Fruit fly (Drosophila melanogaster): ENCODE results near the gene CG1958.
A peak's percentile ranks its signal among the peaks of the same experiment; 100 is the strongest.

The CG1958 gene

DNA sequence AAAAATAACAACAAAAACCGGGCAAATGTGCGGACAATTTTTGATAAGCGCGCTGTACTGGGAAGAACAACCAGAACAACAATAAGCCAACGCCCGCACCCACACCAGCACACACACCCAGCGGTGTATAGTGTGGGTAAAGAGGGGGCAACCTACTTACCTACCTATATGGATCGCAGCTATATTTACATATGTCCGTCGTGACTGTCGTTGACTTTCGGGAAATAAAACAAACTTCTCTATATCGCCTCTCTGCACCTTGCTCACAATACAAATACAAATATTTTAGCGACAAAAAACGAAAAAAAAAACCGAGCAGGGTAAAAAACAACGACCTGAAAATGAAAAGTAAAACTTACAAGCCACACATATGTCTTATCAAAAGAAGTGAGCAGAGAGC, 39.4 kb upstream of the CG1958 start (continued):
- TF ChIP-seq dmrt99B (tag; optimal IDR thresholded peaks at IDR 0.05), result no peak
- no peak for TF ChIP-seq CG30431 (GFP tag; optimal IDR thresholded peaks at IDR 0.05)
- TF ChIP-seq twi (tag; optimal IDR thresholded peaks at IDR 0.05), result no peak
- TF ChIP-seq zen2 (GFP tag; IDR thresholded peaks at IDR 0.05; ENCODE audit: partially characterized antibody), result no peak
- peak; percentile 45; the same call in 1 of the 2 replicates for TF ChIP-seq CG4360 (GFP tag; IDR thresholded peaks at IDR 0.05)
- TF ChIP-seq sisA (GFP tag; IDR thresholded peaks at IDR 0.05), result no peak
- TF ChIP-seq Trl (optimal IDR thresholded peaks at IDR 0.05), result no peak
- TF ChIP-seq Trl (GFP tag; optimal IDR thresholded peaks at IDR 0.05), result peak; percentile 10
- TF ChIP-seq CG11696 (GFP tag; IDR thresholded peaks at IDR 0.05), result no peak
- peak; percentile 39 for TF ChIP-seq CG2678 (tag; optimal IDR thresholded peaks at IDR 0.05)
- no peak for TF ChIP-seq CG4424 (GFP tag; optimal IDR thresholded peaks at IDR 0.05)
- no peak for TF ChIP-seq Mes4 (GFP tag; optimal IDR thresholded peaks at IDR 0.05)
- no peak for TF ChIP-seq CG2116 (GFP tag; optimal IDR thresholded peaks at IDR 0.05)
- 0 out of 3 replicates have a peak, but pooled peaks have one; percentile 8 for TF ChIP-seq CG17361 (GFP tag; IDR thresholded peaks at IDR 0.05)
- TF ChIP-seq trem (tag; optimal IDR thresholded peaks at IDR 0.05), result no peak
- TF ChIP-seq E2f2 (GFP tag; IDR thresholded peaks at IDR 0.05), result no peak
- no peak for TF ChIP-seq CG10959 (GFP tag; IDR thresholded peaks at IDR 0.05)
- TF ChIP-seq CG8765 (GFP tag; IDR thresholded peaks at IDR 0.05), result no peak
- TF ChIP-seq CG2875 (GFP tag; optimal IDR thresholded peaks at IDR 0.05), result peak; percentile 45
- TF ChIP-seq CG6689 (GFP tag; IDR thresholded peaks at IDR 0.05), result no peak
- TF ChIP-seq H2.0 (GFP tag; IDR thresholded peaks at IDR 0.05), result no peak
- TF ChIP-seq Six4 (GFP tag; optimal IDR thresholded peaks at IDR 0.05), result no peak
- no peak for TF ChIP-seq CG13287 (GFP tag; IDR thresholded peaks at IDR 0.05; ENCODE audit: partially characterized antibody)
- TF ChIP-seq CTCF (GFP tag; optimal IDR thresholded peaks at IDR 0.05), result no peak
- TF ChIP-seq CG16863 (GFP tag; optimal IDR thresholded peaks at IDR 0.05), result no peak
- TF ChIP-seq C15 (GFP tag; IDR thresholded peaks at IDR 0.05), result no peak
- no peak for TF ChIP-seq Atf3 (GFP tag; optimal IDR thresholded peaks at IDR 0.05)
- TF ChIP-seq run (tag; optimal IDR thresholded peaks at IDR 0.05), result no peak
- TF ChIP-seq ERR (GFP tag; optimal IDR thresholded peaks at IDR 0.05), result no peak
- no peak for TF ChIP-seq NC2α (GFP tag; optimal IDR thresholded peaks at IDR 0.05)
- no peak for TF ChIP-seq ham (GFP tag; IDR thresholded peaks at IDR 0.05)
- no peak for TF ChIP-seq dimm (GFP tag; IDR thresholded peaks at IDR 0.05)
- peak; percentile 52 for TF ChIP-seq Hmr (GFP tag; optimal IDR thresholded peaks at IDR 0.05)
- TF ChIP-seq CG14014 (GFP tag; IDR thresholded peaks at IDR 0.05), result peak; percentile 38; the same call in 1 of the 2 replicates
- no peak for TF ChIP-seq CG7839 (tag; optimal IDR thresholded peaks at IDR 0.05)
- no peak for TF ChIP-seq ato (GFP tag; IDR thresholded peaks at IDR 0.05; ENCODE audit: partially characterized antibody)
- TF ChIP-seq Vsx1 (GFP tag; optimal IDR thresholded peaks at IDR 0.05), result peak; percentile 13
- TF ChIP-seq gem (tag; optimal IDR thresholded peaks at IDR 0.05), result peak; percentile 18
- no peak for TF ChIP-seq bcd (GFP tag; optimal IDR thresholded peaks at IDR 0.05)
- no peak for TF ChIP-seq E2f1 (GFP tag; IDR thresholded peaks at IDR 0.05)
- TF ChIP-seq CG2120 (GFP tag; optimal IDR thresholded peaks at IDR 0.05), result no peak
- peak; percentile 4 for TF ChIP-seq CoRest (tag; optimal IDR thresholded peaks at IDR 0.05)
- no peak for TF ChIP-seq croc (GFP tag; conservative IDR thresholded peaks at IDR 0.05)
- TF ChIP-seq emc (GFP tag; optimal IDR thresholded peaks at IDR 0.05), result no peak
- no peak for TF ChIP-seq z (GFP tag; IDR thresholded peaks at IDR 0.05)
- no peak for TF ChIP-seq trh (GFP tag; optimal IDR thresholded peaks at IDR 0.05)
- no peak for TF ChIP-seq crol (GFP tag; IDR thresholded peaks at IDR 0.05)
- TF ChIP-seq ssp (GFP tag; IDR thresholded peaks at IDR 0.05), result no peak
- TF ChIP-seq D19A (tag; optimal IDR thresholded peaks at IDR 0.05), result no peak
- 0 out of 2 replicates have a peak, but pooled peaks have one; percentile 24 for TF ChIP-seq onecut (GFP tag; IDR thresholded peaks at IDR 0.05)
- TF ChIP-seq kni (GFP tag; optimal IDR thresholded peaks at IDR 0.05), result peak; percentile 54
- TF ChIP-seq Awh (GFP tag; IDR thresholded peaks at IDR 0.05), result no peak
- no peak for TF ChIP-seq CG3726 (GFP tag; IDR thresholded peaks at IDR 0.05)
- peak; percentile 11 for TF ChIP-seq CHES-1-like (GFP tag; optimal IDR thresholded peaks at IDR 0.05)

Data from whole organism, embryonic.